Worm (Caenorhabditis elegans): ENCODE measurements around the gene Y110A2AL.4.

Y110A2AL.4 gene

ce11 chrII:2874801-2875200 is 35.7 kb downstream of the Y110A2AL.4 start, which contains the start of gene Y110A2AL.1:
Y110A2AL.1 (plus strand) TSS chrII:2875101.
- TF ChIP-seq hmbx-1 (tag; optimal IDR thresholded peaks at IDR 0.05) (no peak), tbx-37 (GFP tag; conservative IDR thresholded peaks at IDR 0.05) (no peak), ets-7 (tag; optimal IDR thresholded peaks at IDR 0.05) (no peak), ceh-36 (tag; optimal IDR thresholded peaks at IDR 0.05) (no peak), scrt-1 (GFP tag; IDR thresholded peaks at IDR 0.05) (no peak), F13C5.2 (tag; optimal IDR thresholded peaks at IDR 0.05) (no peak), hmg-4 (GFP tag; optimal IDR thresholded peaks at IDR 0.05) (no peak), hnd-1 (tag; optimal IDR thresholded peaks at IDR 0.05) (no peak), tbx-11 (GFP tag; IDR thresholded peaks at IDR 0.05) (no peak), ama-1 (optimal IDR thresholded peaks at IDR 0.05) (no peak), pes-1 (GFP tag; IDR thresholded peaks at IDR 0.05) (no peak), B0310.2 (tag; optimal IDR thresholded peaks at IDR 0.05) (no peak), tra-4 (tag; optimal IDR thresholded peaks at IDR 0.05) (no peak), ceh-13 (GFP tag; optimal IDR thresholded peaks at IDR 0.05) (no peak), flt-1 (GFP tag; IDR thresholded peaks at IDR 0.05) (no peak), aly-1 (tag; optimal IDR thresholded peaks at IDR 0.05) (no peak), sea-1 (GFP tag; conservative IDR thresholded peaks at IDR 0.05) (no peak)

ce11 chrII:2878909-2879308 is 39.8 kb downstream of the Y110A2AL.4 start:
- no peak for TF ChIP-seq tbx-11 (GFP tag; IDR thresholded peaks at IDR 0.05)

ce11 chrII:2881088-2881487 is 42.0 kb downstream of the Y110A2AL.4 start:
- TF ChIP-seq flt-1 (GFP tag; IDR thresholded peaks at IDR 0.05) (peak; percentile 29; the same call in 1 of the 2 replicates), F13C5.2 (tag; optimal IDR thresholded peaks at IDR 0.05) (no peak)

- TF ChIP-seq ceh-13 (GFP tag; optimal IDR thresholded peaks at IDR 0.05) (no peak), ceh-36 (tag; optimal IDR thresholded peaks at IDR 0.05) (no peak), tra-4 (tag; optimal IDR thresholded peaks at IDR 0.05) (no peak), hnd-1 (tag; optimal IDR thresholded peaks at IDR 0.05) (no peak), pes-1 (GFP tag; IDR thresholded peaks at IDR 0.05) (no peak), hmbx-1 (tag; optimal IDR thresholded peaks at IDR 0.05) (no peak), tbx-37 (GFP tag; conservative IDR thresholded peaks at IDR 0.05) (no peak), hmg-4 (GFP tag; optimal IDR thresholded peaks at IDR 0.05) (no peak), scrt-1 (GFP tag; IDR thresholded peaks at IDR 0.05) (no peak), ets-7 (tag; optimal IDR thresholded peaks at IDR 0.05) (no peak), F13C5.2 (tag; optimal IDR thresholded peaks at IDR 0.05) (no peak), tbx-11 (GFP tag; IDR thresholded peaks at IDR 0.05) (no peak), sea-1 (GFP tag; conservative IDR thresholded peaks at IDR 0.05) (no peak), ama-1 (optimal IDR thresholded peaks at IDR 0.05) (no peak)
Measured at ce11 chrII:2884810-2885209, 45.7 kb downstream of the Y110A2AL.4 start, which contains the start of gene pigw-1. pigw-1 (minus strand) TSS chrII:2884910.

ce11 chrII:2885518-2886449 is 46.7 kb downstream of the Y110A2AL.4 start:
- TF ChIP-seq hmbx-1 (tag; optimal IDR thresholded peaks at IDR 0.05) (no peak), B0310.2 (tag; optimal IDR thresholded peaks at IDR 0.05) (no peak), hnd-1 (tag; optimal IDR thresholded peaks at IDR 0.05) (no peak), ets-7 (tag; optimal IDR thresholded peaks at IDR 0.05) (no peak), sea-1 (GFP tag; conservative IDR thresholded peaks at IDR 0.05) (no peak), scrt-1 (GFP tag; IDR thresholded peaks at IDR 0.05) (no peak), pes-1 (GFP tag; IDR thresholded peaks at IDR 0.05) (no peak), tra-4 (tag; optimal IDR thresholded peaks at IDR 0.05) (no peak), ceh-36 (tag; optimal IDR thresholded peaks at IDR 0.05) (no peak)

ce11 chrII:2888957-2889630 is 50.0 kb downstream of the Y110A2AL.4 start, which contains the start of gene pinn-1:
pinn-1 (minus strand) TSS chrII:2889007.
- no peak for TF ChIP-seq aly-1 (tag; optimal IDR thresholded peaks at IDR 0.05)
- TF ChIP-seq hmbx-1 (tag; optimal IDR thresholded peaks at IDR 0.05): no peak
- no peak for TF ChIP-seq B0310.2 (tag; optimal IDR thresholded peaks at IDR 0.05)
- TF ChIP-seq tbx-37 (GFP tag; conservative IDR thresholded peaks at IDR 0.05): peak; percentile 77
- no peak for TF ChIP-seq ets-7 (tag; optimal IDR thresholded peaks at IDR 0.05)
- TF ChIP-seq F13C5.2 (tag; optimal IDR thresholded peaks at IDR 0.05): peak; percentile 37
- no peak for TF ChIP-seq ceh-13 (GFP tag; optimal IDR thresholded peaks at IDR 0.05)
- TF ChIP-seq flt-1 (GFP tag; IDR thresholded peaks at IDR 0.05): peak; percentile 61; the same call in 1 of the 2 replicates
- no peak; the same call in 1 of the 2 replicates for TF ChIP-seq sea-1 (GFP tag; conservative IDR thresholded peaks at IDR 0.05)
- peak; percentile 79 for TF ChIP-seq pes-1 (GFP tag; IDR thresholded peaks at IDR 0.05)
- peak; percentile 19 for TF ChIP-seq hnd-1 (tag; optimal IDR thresholded peaks at IDR 0.05)
